Worm (Caenorhabditis elegans): ENCODE measurements around the gene oac-50.

- TF ChIP-seq pax-3 (tag; optimal IDR thresholded peaks at IDR 0.05) (no peak), mdl-1 (tag; optimal IDR thresholded peaks at IDR 0.05) (no peak), blmp-1 (tag; optimal IDR thresholded peaks at IDR 0.05) (no peak), jun-1 (tag; optimal IDR thresholded peaks at IDR 0.05) (no peak), nhr-12 (tag; optimal IDR thresholded peaks at IDR 0.05) (no peak), fkh-10 (GFP tag; optimal IDR thresholded peaks at IDR 0.05) (no peak), ces-1 (GFP tag; optimal IDR thresholded peaks at IDR 0.05) (no peak), nhr-11 (tag; optimal IDR thresholded peaks at IDR 0.05) (no peak)
These were observed 38.6 kb upstream of the oac-50 start for ce11 chrV:9111957-9112356.
